Fruit fly (Drosophila melanogaster) whole organism, embryonic: ENCODE results near the gene E23.

Source experiments
- Adf1 ChIP-seq: fragments of 200-800 bp; sonication (Bioruptor generic); IDR thresholded peaks from 2 replicates; pipeline ENCODE4 v1.3.6; 2022; ENCODE audit warnings: missing biosample characterization, missing genetic modification characterization
- Aef1 ChIP-seq: fragments of 200-800 bp; sonication (Bioruptor generic); IDR thresholded peaks from 3 replicates; pipeline ENCODE4 v1.3.6; 2022; ENCODE audit warnings: missing biosample characterization, missing genetic modification characterization
- B-H2 ChIP-seq: fragments of 200-800 bp; sonication (Bioruptor generic); optimal IDR thresholded peaks from 2 replicates; lab custom pipeline; 2018; ENCODE audit warnings: missing biosample characterization, mild to moderate bottlenecking, missing genetic modification characterization
- CG10543 ChIP-seq: fragments of 200-800 bp; sonication (Bioruptor generic); optimal IDR thresholded peaks from 3 replicates; lab custom pipeline; 2017; ENCODE audit warnings: missing biosample characterization, mild to moderate bottlenecking, missing genetic modification characterization, moderate library complexity
- CG11085 ChIP-seq: fragments of 200-800 bp; sonication (Bioruptor generic); IDR thresholded peaks from 2 replicates; pipeline ENCODE4 v1.3.6; 2022; ENCODE audit warnings: missing biosample characterization, missing genetic modification characterization
- CG12155 ChIP-seq: fragments of 200-800 bp; sonication (Bioruptor generic); optimal IDR thresholded peaks from 3 replicates; lab custom pipeline; 2016; ENCODE audit warnings: missing biosample characterization, missing genetic modification characterization
- CG15514 ChIP-seq: fragments of 200-800 bp; sonication (Bioruptor generic); optimal IDR thresholded peaks from 3 replicates; lab custom pipeline; 2017; ENCODE audit warnings: missing biosample characterization, missing genetic modification characterization, mild to moderate bottlenecking, moderate library complexity, missing genetic modification reagents
- CG18599 ChIP-seq: fragments of 200-800 bp; sonication (Bioruptor generic); optimal IDR thresholded peaks from 3 replicates; lab custom pipeline; 2017; ENCODE audit warnings: missing biosample characterization, missing genetic modification characterization, mild to moderate bottlenecking, moderate library complexity, missing genetic modification reagents
- CG32532 ChIP-seq: fragments of 200-800 bp; sonication (Bioruptor generic); IDR thresholded peaks from 2 replicates; pipeline ENCODE4 v1.3.6; 2022; ENCODE audit warnings: missing biosample characterization, missing genetic modification characterization
- CG3281 ChIP-seq: fragments of 200-800 bp; sonication (Bioruptor generic); optimal IDR thresholded peaks from 3 replicates; lab custom pipeline; 2017; ENCODE audit warnings: missing biosample characterization, mild to moderate bottlenecking, missing genetic modification characterization
- CG33557 ChIP-seq: fragments of 200-800 bp; sonication (Bioruptor generic); optimal IDR thresholded peaks from 2 replicates; lab custom pipeline; 2019; ENCODE audit warnings: missing biosample characterization, mild to moderate bottlenecking, missing genetic modification characterization, moderate library complexity
- CG4820 ChIP-seq: fragments of 200-800 bp; sonication (Bioruptor generic); optimal IDR thresholded peaks from 3 replicates; lab custom pipeline; 2016; ENCODE audit warnings: missing biosample characterization, missing genetic modification characterization
- CG5180 ChIP-seq: fragments of 200-800 bp; sonication (Bioruptor generic); optimal IDR thresholded peaks from 3 replicates; lab custom pipeline; 2017; ENCODE audit warnings: missing biosample characterization, missing genetic modification characterization, mild to moderate bottlenecking, moderate library complexity, missing genetic modification reagents
- CoRest ChIP-seq: fragments of 200-800 bp; sonication (Bioruptor generic); optimal IDR thresholded peaks from 3 replicates; lab custom pipeline; 2018; ENCODE audit warnings: missing biosample characterization, mild to moderate bottlenecking, missing genetic modification characterization, moderate library complexity
- Drgx ChIP-seq: fragments of 200-800 bp; sonication (Bioruptor generic); IDR thresholded peaks from 2 replicates; pipeline ENCODE4 v1.3.6; 2022; ENCODE audit warnings: missing biosample characterization, missing genetic modification characterization
- Eip74EF ChIP-seq, 2 experiments: fragments of 200-800 bp in 1 of 2; fragments of >200 bp in 1 of 2; sonication (Bioruptor generic) in 1 of 2; optimal IDR thresholded peaks; 2 replicates each; lab custom pipeline; 2017 to 2019; ENCODE audit warnings: missing biosample characterization in 2 of 2, missing genetic modification characterization in 2 of 2, mild to moderate bottlenecking in 1 of 2, moderate library complexity in 1 of 2
- Ets65A ChIP-seq: fragments of 200-800 bp; sonication (Bioruptor generic); peaks from one replicate; lab custom pipeline; 2016; ENCODE audit warnings: missing biosample characterization, missing genetic modification characterization
- Fer1 ChIP-seq: fragments of 200-800 bp; sonication (Bioruptor generic); optimal IDR thresholded peaks from 2 replicates; lab custom pipeline; 2017; ENCODE audit warnings: missing biosample characterization, mild to moderate bottlenecking, missing genetic modification characterization
- GATAe ChIP-seq: fragments of 200-800 bp; sonication (Bioruptor generic); conservative IDR thresholded peaks from 2 replicates; pipeline ENCODE4 v1.3.6; 2022; ENCODE audit warnings: missing biosample characterization, missing genetic modification characterization
- HHEX ChIP-seq: fragments of 200-800 bp; sonication (Bioruptor generic); optimal IDR thresholded peaks from 3 replicates; lab custom pipeline; 2017; ENCODE audit warnings: missing biosample characterization, mild to moderate bottlenecking, missing genetic modification characterization, missing genetic modification reagents
- Hey ChIP-seq: fragments of 200-800 bp; sonication (Bioruptor generic); optimal IDR thresholded peaks from 3 replicates; lab custom pipeline; 2018; ENCODE audit warnings: missing biosample characterization, mild to moderate bottlenecking, missing genetic modification characterization
- HmgZ ChIP-seq: fragments of 200-800 bp; sonication (Bioruptor generic); optimal IDR thresholded peaks from 2 replicates; lab custom pipeline; 2018; ENCODE audit warnings: missing biosample characterization, mild to moderate bottlenecking, missing genetic modification characterization
- Hr78 ChIP-seq, 2 experiments: fragments of 200-800 bp in 1 of 2; fragments of >200 bp in 1 of 2; sonication (Bioruptor generic) in 1 of 2; optimal IDR thresholded peaks; 2 replicates each; lab custom pipeline; 2017 to 2019; ENCODE audit warnings: missing biosample characterization in 2 of 2, missing genetic modification characterization in 2 of 2, mild to moderate bottlenecking in 1 of 2, moderate library complexity in 1 of 2
- Lpt ChIP-seq: fragments of >200 bp; optimal IDR thresholded peaks from 2 replicates; lab custom pipeline; 2018; ENCODE audit warnings: missing biosample characterization, missing genetic modification characterization
- Med ChIP-seq: fragments of 200-800 bp; sonication (Bioruptor generic); peaks from one replicate; lab custom pipeline; 2016; ENCODE audit warnings: missing biosample characterization, missing genetic modification characterization, mild to moderate bottlenecking, inconsistent platforms, moderate library complexity
- Nf-YC ChIP-seq: fragments of 200-800 bp; optimal IDR thresholded peaks from 3 replicates; lab custom pipeline; 2019; ENCODE audit warnings: missing biosample characterization, mild to moderate bottlenecking, missing genetic modification characterization, moderate library complexity
- Vsx1 ChIP-seq: fragments of 200-800 bp; sonication (Bioruptor generic); optimal IDR thresholded peaks from 2 replicates; lab custom pipeline; 2017; ENCODE audit warnings: missing biosample characterization, mild to moderate bottlenecking, missing genetic modification characterization, missing genetic modification reagents
- cg ChIP-seq: fragments of 200-800 bp; sonication (Bioruptor generic); optimal IDR thresholded peaks from 3 replicates; lab custom pipeline; 2019; ENCODE audit warnings: missing biosample characterization, mild to moderate bottlenecking, missing genetic modification characterization, moderate library complexity
- crol ChIP-seq: fragments of 200-800 bp; sonication (Bioruptor generic); IDR thresholded peaks from 2 replicates; pipeline ENCODE4 v1.3.6; 2022; ENCODE audit warnings: missing biosample characterization, missing genetic modification characterization
- cwo ChIP-seq: fragments of 200-800 bp; sonication (Bioruptor generic); optimal IDR thresholded peaks from 3 replicates; lab custom pipeline; 2017; ENCODE audit warnings: missing biosample characterization, missing genetic modification characterization, mild to moderate bottlenecking, moderate library complexity, missing genetic modification reagents
- dysf ChIP-seq: fragments of 200-800 bp; sonication (Bioruptor generic); IDR thresholded peaks from 3 replicates; pipeline ENCODE4 v1.3.6; 2022; ENCODE audit warnings: missing biosample characterization, missing genetic modification characterization
- exex ChIP-seq: fragments of 200-800 bp; sonication (Bioruptor generic); optimal IDR thresholded peaks from 4 replicates; lab custom pipeline; 2018; ENCODE audit warnings: missing biosample characterization, mild to moderate bottlenecking, missing genetic modification characterization, moderate library complexity
- eyg ChIP-seq: fragments of 200-800 bp; sonication (Bioruptor generic); optimal IDR thresholded peaks from 3 replicates; lab custom pipeline; 2016; ENCODE audit warnings: missing biosample characterization, missing genetic modification characterization
- fd3F ChIP-seq: fragments of 200-800 bp; sonication (Bioruptor generic); optimal IDR thresholded peaks from 2 replicates; lab custom pipeline; 2018; ENCODE audit warnings: missing biosample characterization, mild to moderate bottlenecking, missing genetic modification characterization, moderate library complexity
- gcm ChIP-seq: fragments of 200-800 bp; sonication (Bioruptor generic); optimal IDR thresholded peaks from 2 replicates; lab custom pipeline; 2019; ENCODE audit warnings: missing biosample characterization, mild to moderate bottlenecking, missing genetic modification characterization, moderate library complexity
- hkb ChIP-seq, 2 experiments: fragments of 200-800 bp in 1 of 2; fragments of >200 bp in 1 of 2; sonication (Bioruptor generic) in 1 of 2; IDR thresholded peaks in 1 of 2; optimal IDR thresholded peaks in 1 of 2; 2 replicates each; pipeline versions ENCODE4 v1.3.6 to Lab custom; 2017 to 2022; ENCODE audit warnings: missing biosample characterization in 1 of 2, missing genetic modification characterization in 1 of 2
- lmd ChIP-seq: fragments of 200-800 bp; sonication (Bioruptor generic); IDR thresholded peaks from 2 replicates; pipeline ENCODE4 v1.3.6; 2022; ENCODE audit warnings: missing biosample characterization, missing genetic modification characterization
- lola ChIP-seq, 3 experiments: fragments of >200 bp in 2 of 3; fragments of 200-800 bp in 1 of 3; sonication (Bioruptor generic) in 1 of 3; optimal IDR thresholded peaks; 2 replicates each; lab custom pipeline; 2017 to 2019; ENCODE audit warnings: missing biosample characterization in 3 of 3, missing genetic modification characterization in 3 of 3, mild to moderate bottlenecking in 1 of 3, moderate library complexity in 1 of 3
- pfk ChIP-seq: fragments of 200-800 bp; sonication (Bioruptor generic); optimal IDR thresholded peaks from 2 replicates; lab custom pipeline; 2018; ENCODE audit warnings: missing biosample characterization, mild to moderate bottlenecking, missing genetic modification characterization, moderate library complexity
- pzg ChIP-seq: fragments of 200-800 bp; sonication (Bioruptor generic); optimal IDR thresholded peaks from 3 replicates; lab custom pipeline; 2018; ENCODE audit warnings: missing biosample characterization, mild to moderate bottlenecking, missing genetic modification characterization, moderate library complexity
- rib ChIP-seq: fragments of 200-800 bp; sonication (Bioruptor generic); IDR thresholded peaks from 2 replicates; pipeline ENCODE4 v1.3.6; 2022; ENCODE audit warnings: missing biosample characterization, missing genetic modification characterization
- seq ChIP-seq: fragments of 200-800 bp; sonication (Bioruptor generic); IDR thresholded peaks from 2 replicates; pipeline ENCODE4 v1.3.6; 2022; ENCODE audit warnings: missing biosample characterization, missing genetic modification characterization
- ssp ChIP-seq: fragments of 200-800 bp; sonication (Bioruptor generic); IDR thresholded peaks from 2 replicates; pipeline ENCODE4 v1.3.6; 2022; ENCODE audit warnings: missing biosample characterization, missing genetic modification characterization
- tll ChIP-seq, 2 experiments: fragments of 200-800 bp in 1 of 2; fragments of >200 bp in 1 of 2; sonication (Bioruptor generic) in 1 of 2; optimal IDR thresholded peaks; 2 replicates each; lab custom pipeline; 2017 to 2019; ENCODE audit warnings: missing biosample characterization in 2 of 2, missing genetic modification characterization in 2 of 2, mild to moderate bottlenecking in 1 of 2, moderate library complexity in 1 of 2
- wdn ChIP-seq: fragments of 200-800 bp; sonication (Bioruptor generic); IDR thresholded peaks from 2 replicates; pipeline ENCODE4 v1.3.6; 2022; ENCODE audit warnings: missing biosample characterization, missing genetic modification characterization

Gene E23

dm6 chr2L:3369083-3369653 is 14.5 kb upstream of the E23 start (continued):
- TF ChIP-seq cg (GFP tag; lab: Kevin White, UChicago) (peak; percentile 45), HHEX (GFP tag; lab: Kevin White, UChicago) (peak; percentile 3), CG32532 (GFP tag; lab: Robert Waterston, UW) (peak; percentile 11; the same call in 1 of the 2 replicates), cwo (GFP tag; lab: Kevin White, UChicago) (peak; percentile 72), Ets65A (GFP tag; lab: Kevin White, UChicago) (peak; percentile 41), crol (GFP tag; lab: Robert Waterston, UW) (peak; percentile 80), hkb (optimal IDR thresholded peaks at IDR 0.05; lab: Kevin White, UChicago) (no peak), hkb (GFP tag; IDR thresholded peaks at IDR 0.05; lab: Robert Waterston, UW) (0 out of 2 replicates have a peak, but pooled peaks have one; percentile 20)

- TF ChIP-seq ssp = no peak
- TF ChIP-seq gcm (GFP tag; lab: Kevin White, UChicago) = no peak
- no peak for TF ChIP-seq eyg (GFP tag; lab: Kevin White, UChicago)
- TF ChIP-seq B-H2 (GFP tag; lab: Kevin White, UChicago) = no peak
- TF ChIP-seq CG11085 (GFP tag; lab: Robert Waterston, UW) = no peak
- TF ChIP-seq Aef1 = no peak
- TF ChIP-seq pzg = no peak
- TF ChIP-seq lola (GFP tag; optimal IDR thresholded peaks at IDR 0.05; lab: Kevin White, UChicago) = no peak
- no peak for TF ChIP-seq Nf-YC
- no peak for TF ChIP-seq hkb (optimal IDR thresholded peaks at IDR 0.05; lab: Kevin White, UChicago)
- no peak for TF ChIP-seq hkb (GFP tag; IDR thresholded peaks at IDR 0.05; lab: Robert Waterston, UW)
- no peak for TF ChIP-seq lmd (GFP tag; lab: Robert Waterston, UW)
- no peak for TF ChIP-seq CG4820 (GFP tag; lab: Kevin White, UChicago)
- TF ChIP-seq Eip74EF (GFP tag; optimal IDR thresholded peaks at IDR 0.05; lab: Kevin White, UChicago) = no peak
- TF ChIP-seq wdn = no peak
- TF ChIP-seq pfk (GFP tag; lab: Kevin White, UChicago) = no peak
- TF ChIP-seq dysf (GFP tag; lab: Robert Waterston, UW) = no peak
- TF ChIP-seq fd3F = no peak
Observed at dm6 chr2L:3368425-3368824, 13.8 kb upstream of the E23 start.

- TF ChIP-seq CG12155 (GFP tag; lab: Kevin White, UChicago) (no peak), CG3281 (GFP tag; lab: Kevin White, UChicago) (peak; percentile 11), cwo (GFP tag; lab: Kevin White, UChicago) (peak; percentile 61), HmgZ (tag; lab: Kevin White, UChicago) (peak; percentile 24), Hey (peak; percentile 89), CoRest (tag; lab: Kevin White, UChicago) (no peak), GATAe (peak; percentile 79), CG15514 (GFP tag; lab: Kevin White, UChicago) (peak; percentile 26), CG10543 (peak; percentile 38), CG18599 (GFP tag; lab: Kevin White, UChicago) (peak; percentile 31), tll (GFP tag; optimal IDR thresholded peaks at IDR 0.05; lab: Kevin White, UChicago) (no peak), Adf1 (GFP tag; lab: Robert Waterston, UW) (peak; percentile 21; the same call in 1 of the 2 replicates), Hr78 (GFP tag; optimal IDR thresholded peaks at IDR 0.05; lab: Kevin White, UChicago) (peak in 1 of 2 experiments; percentile 69), exex (tag; lab: Kevin White, UChicago) (peak; percentile 98), Med (GFP tag; lab: Kevin White, UChicago) (peak; percentile 73), Lpt (GFP tag; lab: Kevin White, UChicago) (no peak), Fer1 (GFP tag; lab: Kevin White, UChicago) (peak; percentile 20), seq (GFP tag; lab: Robert Waterston, UW) (no peak), Vsx1 (GFP tag; lab: Kevin White, UChicago) (peak; percentile 43), rib (GFP tag; lab: Robert Waterston, UW) (peak; percentile 64; the same call in 1 of the 2 replicates), CG5180 (GFP tag; lab: Kevin White, UChicago) (peak; percentile 28), CG33557 (no peak), Drgx (GFP tag; lab: Robert Waterston, UW) (no peak)
Observed at dm6 chr2L:3366043-3366679, 11.5 kb upstream of the E23 start.
